Fruit fly (Drosophila melanogaster) whole organism, prepupa: ENCODE results near the gene CG17717.

ENCODE experiments used
- Blimp-1 ChIP-seq: fragments of 200-800 bp; sonication (Bioruptor generic); optimal IDR thresholded peaks from 3 replicates; lab custom pipeline; 2017; ENCODE audit warnings: missing biosample characterization, missing genetic modification characterization, mild to moderate bottlenecking, moderate library complexity, missing genetic modification reagents
- CG10631 ChIP-seq: fragments of 200-800 bp; sonication (Bioruptor generic); optimal IDR thresholded peaks from 2 replicates; lab custom pipeline; 2016; ENCODE audit warnings: missing biosample characterization, missing genetic modification characterization
- CG10669 ChIP-seq: fragments of 200-800 bp; sonication (Bioruptor generic); optimal IDR thresholded peaks from 3 replicates; lab custom pipeline; 2018; ENCODE audit warnings: missing biosample characterization, mild to moderate bottlenecking, missing genetic modification characterization, moderate library complexity
- CG11294 ChIP-seq: fragments of 200-800 bp; sonication (Bioruptor generic); IDR thresholded peaks from 2 replicates; pipeline ENCODE4 v1.3.6; 2022; ENCODE audit warnings: missing biosample characterization, missing genetic modification characterization
- CG11762 ChIP-seq: fragments of 200-800 bp; sonication (Bioruptor generic); optimal IDR thresholded peaks from 3 replicates; lab custom pipeline; 2016; ENCODE audit warnings: missing biosample characterization, missing genetic modification characterization; ENCODE audit not compliant: insufficient read depth
- CG11902 ChIP-seq: fragments of 200-800 bp; sonication (Bioruptor generic); optimal IDR thresholded peaks from 3 replicates; lab custom pipeline; 2016; ENCODE audit warnings: missing biosample characterization, missing genetic modification characterization
- CG15336 ChIP-seq: fragments of 200-800 bp; sonication (Bioruptor generic); IDR thresholded peaks from 2 replicates; pipeline ENCODE4 v1.3.6; 2022; ENCODE audit warnings: missing biosample characterization, missing genetic modification characterization
- CG1621 ChIP-seq: fragments of 200-800 bp; sonication (Bioruptor generic); optimal IDR thresholded peaks from 3 replicates; lab custom pipeline; 2018; ENCODE audit warnings: missing biosample characterization, mild to moderate bottlenecking, missing genetic modification characterization
- CG16779 ChIP-seq: fragments of 200-800 bp; sonication (Bioruptor generic); optimal IDR thresholded peaks from 3 replicates; lab custom pipeline; 2017; ENCODE audit warnings: missing biosample characterization, mild to moderate bottlenecking, missing genetic modification characterization
- CG3032 ChIP-seq: fragments of 200-800 bp; optimal IDR thresholded peaks from 2 replicates; lab custom pipeline; 2019; ENCODE audit warnings: missing biosample characterization, mild to moderate bottlenecking, missing genetic modification characterization, moderate library complexity
- CG31627 ChIP-seq: fragments of 200-800 bp; sonication (Bioruptor generic); optimal IDR thresholded peaks from 3 replicates; lab custom pipeline; 2016; ENCODE audit warnings: missing biosample characterization, missing genetic modification characterization
- CG32006 ChIP-seq: fragments of 200-800 bp; sonication (Bioruptor generic); optimal IDR thresholded peaks from 3 replicates; lab custom pipeline; 2017; ENCODE audit warnings: missing biosample characterization, mild to moderate bottlenecking, missing genetic modification characterization
- CG34406 ChIP-seq: fragments of 200-800 bp; sonication (Bioruptor generic); optimal IDR thresholded peaks from 3 replicates; lab custom pipeline; 2016; ENCODE audit warnings: missing biosample characterization, missing genetic modification characterization
- CG3919 ChIP-seq: fragments of 200-800 bp; sonication (Bioruptor generic); optimal IDR thresholded peaks from 3 replicates; lab custom pipeline; 2016; ENCODE audit warnings: missing biosample characterization, missing genetic modification characterization
- CG4318 ChIP-seq: fragments of 200-800 bp; sonication (Bioruptor generic); optimal IDR thresholded peaks from 3 replicates; lab custom pipeline; 2017; ENCODE audit warnings: missing biosample characterization, mild to moderate bottlenecking, missing genetic modification characterization
- CG6276 ChIP-seq: fragments of 200-800 bp; sonication (Bioruptor generic); optimal IDR thresholded peaks from 2 replicates; lab custom pipeline; 2017; ENCODE audit warnings: missing biosample characterization, mild to moderate bottlenecking, missing genetic modification characterization
- CG6808 ChIP-seq: fragments of 200-800 bp; sonication (Bioruptor generic); optimal IDR thresholded peaks from 3 replicates; lab custom pipeline; 2017; ENCODE audit warnings: missing biosample characterization, missing genetic modification characterization, mild to moderate bottlenecking, moderate library complexity, missing genetic modification reagents
- CG7368 ChIP-seq: fragments of 200-800 bp; sonication (Bioruptor generic); optimal IDR thresholded peaks from 3 replicates; lab custom pipeline; 2016; ENCODE audit warnings: missing biosample characterization, missing genetic modification characterization
- CG8119 ChIP-seq: fragments of 200-800 bp; sonication (Bioruptor generic); IDR thresholded peaks from 3 replicates; pipeline ENCODE4 v1.3.6; 2022; ENCODE audit warnings: missing biosample characterization, missing genetic modification characterization
- CG8632 ChIP-seq: fragments of 200-800 bp; sonication (Bioruptor generic); optimal IDR thresholded peaks from 3 replicates; lab custom pipeline; 2016; ENCODE audit warnings: missing biosample characterization, missing genetic modification characterization
- CG9139 ChIP-seq: fragments of 200-800 bp; sonication (Bioruptor generic); optimal IDR thresholded peaks from 3 replicates; lab custom pipeline; 2017; ENCODE audit warnings: missing biosample characterization, mild to moderate bottlenecking, missing genetic modification characterization
- Eip75B ChIP-seq: fragments of 200-800 bp; sonication (Bioruptor generic); optimal IDR thresholded peaks from 3 replicates; lab custom pipeline; 2016; ENCODE audit warnings: missing biosample characterization, missing genetic modification characterization
- Eip78C ChIP-seq: fragments of 200-800 bp; sonication (Bioruptor generic); peaks from one replicate; lab custom pipeline; 2016; ENCODE audit warnings: missing biosample characterization, missing genetic modification characterization
- Eip93F ChIP-seq: fragments of 200-800 bp; sonication (Bioruptor generic); optimal IDR thresholded peaks from 2 replicates; lab custom pipeline; 2016; ENCODE audit warnings: missing biosample characterization, mild to moderate bottlenecking, missing genetic modification characterization
- Ets21C ChIP-seq: fragments of 200-800 bp; sonication (Bioruptor generic); optimal IDR thresholded peaks from 3 replicates; lab custom pipeline; 2016; ENCODE audit warnings: missing biosample characterization, missing genetic modification characterization
- Ets96B ChIP-seq: fragments of 200-800 bp; optimal IDR thresholded peaks from 2 replicates; lab custom pipeline; 2019; ENCODE audit warnings: missing biosample characterization, mild to moderate bottlenecking, missing genetic modification characterization, moderate library complexity
- Gug ChIP-seq: fragments of 200-800 bp; sonication (Bioruptor generic); IDR thresholded peaks from 2 replicates; pipeline ENCODE4 v1.3.6; 2022; ENCODE audit warnings: missing biosample characterization, missing genetic modification characterization
- Hr38 ChIP-seq: sonication (Bioruptor generic); optimal IDR thresholded peaks from 2 replicates; lab custom pipeline; 2016; ENCODE audit warnings: missing biosample characterization, missing genetic modification characterization
- Hr39 ChIP-seq: fragments of 200-800 bp; sonication (Bioruptor generic); optimal IDR thresholded peaks from 2 replicates; lab custom pipeline; 2016; ENCODE audit warnings: missing biosample characterization, missing genetic modification characterization
- Hr4 ChIP-seq: fragments of 200-800 bp; sonication (Bioruptor generic); optimal IDR thresholded peaks from 3 replicates; lab custom pipeline; 2016; ENCODE audit warnings: missing biosample characterization, missing genetic modification characterization
- Met ChIP-seq: fragments of 200-800 bp; sonication (Bioruptor generic); optimal IDR thresholded peaks from 3 replicates; lab custom pipeline; 2016; ENCODE audit warnings: missing biosample characterization, missing genetic modification characterization
- OdsH ChIP-seq: fragments of 200-800 bp; sonication (Bioruptor generic); optimal IDR thresholded peaks from 3 replicates; lab custom pipeline; 2016; ENCODE audit warnings: missing biosample characterization, missing genetic modification characterization
- Smox ChIP-seq: fragments of 200-800 bp; sonication (Bioruptor generic); optimal IDR thresholded peaks from 3 replicates; lab custom pipeline; 2016; ENCODE audit warnings: missing biosample characterization, missing genetic modification characterization
- Sox14 ChIP-seq: fragments of 200-800 bp; sonication (Bioruptor generic); optimal IDR thresholded peaks from 3 replicates; lab custom pipeline; 2016; ENCODE audit warnings: missing biosample characterization, missing genetic modification characterization
- Sox15 ChIP-seq: fragments of 200-800 bp; sonication (Bioruptor generic); optimal IDR thresholded peaks from 3 replicates; lab custom pipeline; 2016; ENCODE audit warnings: missing biosample characterization, missing genetic modification characterization
- achi ChIP-seq: fragments of 200-800 bp; sonication (Bioruptor generic); optimal IDR thresholded peaks from 3 replicates; lab custom pipeline; 2016; ENCODE audit warnings: missing biosample characterization, missing genetic modification characterization
- cyc ChIP-seq: fragments of 200-800 bp; sonication (Bioruptor generic); optimal IDR thresholded peaks from 3 replicates; lab custom pipeline; 2016; ENCODE audit warnings: missing biosample characterization, missing genetic modification characterization
- dac ChIP-seq: fragments of 200-800 bp; sonication (Bioruptor generic); optimal IDR thresholded peaks from 2 replicates; lab custom pipeline; 2017; ENCODE audit warnings: missing biosample characterization, mild to moderate bottlenecking, missing genetic modification characterization
- esn ChIP-seq: fragments of 200-800 bp; sonication (Bioruptor generic); optimal IDR thresholded peaks from 2 replicates; lab custom pipeline; 2016; ENCODE audit warnings: missing biosample characterization, mild to moderate bottlenecking, missing genetic modification characterization, moderate library complexity
- fd59A ChIP-seq: fragments of 200-800 bp; sonication (Bioruptor generic); optimal IDR thresholded peaks from 2 replicates; lab custom pipeline; 2017; ENCODE audit warnings: missing biosample characterization, mild to moderate bottlenecking, missing genetic modification characterization, missing genetic modification reagents
- fd85E ChIP-seq: fragments of 200-800 bp; sonication (Bioruptor generic); optimal IDR thresholded peaks from 3 replicates; lab custom pipeline; 2016; ENCODE audit warnings: missing biosample characterization, missing genetic modification characterization
- fkh ChIP-seq: fragments of 200-800 bp; sonication (Bioruptor generic); optimal IDR thresholded peaks from 3 replicates; lab custom pipeline; 2017; ENCODE audit warnings: missing biosample characterization, mild to moderate bottlenecking, missing genetic modification characterization, moderate library complexity
- net ChIP-seq: fragments of 200-800 bp; sonication (Bioruptor generic); optimal IDR thresholded peaks from 3 replicates; lab custom pipeline; 2016; ENCODE audit warnings: missing biosample characterization, missing genetic modification characterization
- pdm3 ChIP-seq: fragments of 200-800 bp; sonication (Bioruptor generic); optimal IDR thresholded peaks from 3 replicates; lab custom pipeline; 2016; ENCODE audit warnings: missing biosample characterization, missing genetic modification characterization
- salr ChIP-seq, 2 experiments: fragments of 200-800 bp; sonication (Bioruptor generic); optimal IDR thresholded peaks; 3 replicates each; lab custom pipeline; 2016 to 2018; ENCODE audit warnings: missing biosample characterization in 2 of 2, missing genetic modification characterization in 2 of 2, mild to moderate bottlenecking in 1 of 2
- spab ChIP-seq: fragments of 200-800 bp; sonication (Bioruptor generic); optimal IDR thresholded peaks from 2 replicates; lab custom pipeline; 2017; ENCODE audit warnings: missing biosample characterization, mild to moderate bottlenecking, missing genetic modification characterization, missing genetic modification reagents
- ss ChIP-seq, 2 experiments: fragments of 200-800 bp; sonication (Bioruptor generic); optimal IDR thresholded peaks; 2 replicates in 1 of 2; 3 replicates in 1 of 2; lab custom pipeline; 2017 to 2018; ENCODE audit warnings: mild to moderate bottlenecking in 2 of 2, missing biosample characterization in 2 of 2, missing genetic modification characterization in 2 of 2, moderate library complexity in 1 of 2
- svp ChIP-seq: fragments of 200-800 bp; sonication (Bioruptor generic); peaks from one replicate; lab custom pipeline; 2016; ENCODE audit warnings: missing biosample characterization, missing genetic modification characterization
- topi ChIP-seq: fragments of 200-800 bp; sonication (Bioruptor generic); optimal IDR thresholded peaks from 3 replicates; lab custom pipeline; 2016; ENCODE audit warnings: missing biosample characterization, missing genetic modification characterization
- vri ChIP-seq: fragments of 200-800 bp; sonication (Bioruptor generic); optimal IDR thresholded peaks from 3 replicates; lab custom pipeline; 2016; ENCODE audit warnings: missing biosample characterization, mild to moderate bottlenecking, missing genetic modification characterization

CG17717 gene

DNA sequence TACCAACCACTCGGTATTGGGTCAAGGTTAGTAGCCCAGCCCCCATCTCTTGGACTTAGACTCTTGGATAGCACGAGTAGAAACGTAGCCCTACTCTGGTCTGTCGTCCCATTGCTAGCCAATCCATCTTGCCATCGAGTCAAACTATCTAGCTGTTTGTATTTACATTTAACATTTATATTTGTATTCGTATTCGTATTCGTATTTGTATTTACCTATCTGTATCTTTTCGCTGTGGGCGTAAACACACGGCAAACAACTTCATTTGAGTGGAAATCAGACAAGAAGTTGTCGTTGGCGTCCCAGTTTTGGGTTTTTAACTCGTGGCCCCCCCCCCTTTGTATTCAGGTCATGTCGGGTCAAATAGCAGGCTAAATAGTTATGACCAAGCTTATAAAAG, 25.2 kb downstream of the CG17717 start:
- TF ChIP-seq dac (no peak), fkh (GFP tag; lab: Kevin White, UChicago) (peak; percentile 74), CG7368 (GFP tag; lab: Kevin White, UChicago) (no peak)
- TF ChIP-seq, all 60 proteins: peak for 1

- TF ChIP-seq CG8119 (peak; percentile 53), vri (GFP tag; lab: Kevin White, UChicago) (no peak), CG32006 (GFP tag; lab: Kevin White, UChicago) (peak; percentile 32), spab (no peak), salr (GFP tag; optimal IDR thresholded peaks at IDR 0.05; lab: Kevin White, UChicago) (peak in 1 of 2 experiments; percentile 18), net (no peak), Hr38 (GFP tag; lab: Kevin White, UChicago) (no peak), CG34406 (GFP tag; lab: Kevin White, UChicago) (no peak), CG11902 (GFP tag; lab: Kevin White, UChicago) (no peak), svp (GFP tag; lab: Kevin White, UChicago) (no peak), CG9139 (GFP tag; lab: Kevin White, UChicago) (no peak), Smox (GFP tag; lab: Kevin White, UChicago) (peak; percentile 25), CG3032 (peak; percentile 5), Hr39 (GFP tag; lab: Kevin White, UChicago) (peak; percentile 39), CG1621 (no peak), achi (peak; percentile 28), Eip75B (GFP tag; lab: Kevin White, UChicago) (peak; percentile 57), Sox14 (GFP tag; lab: Kevin White, UChicago) (peak; percentile 14), CG8632 (GFP tag; lab: Kevin White, UChicago) (no peak), CG15336 (GFP tag; lab: Robert Waterston, UW) (peak; percentile 57; the same call in 1 of the 2 replicates), CG6276 (peak; percentile 9), CG16779 (no peak), Ets96B (peak; percentile 10), ss (GFP tag; optimal IDR thresholded peaks at IDR 0.05; lab: Kevin White, UChicago) (peak in 1 of 2 experiments; percentile 19), Sox15 (GFP tag; lab: Kevin White, UChicago) (no peak), Eip78C (peak; percentile 22), cyc (peak; percentile 27), CG7368 (GFP tag; lab: Kevin White, UChicago) (no peak), Eip93F (no peak), fd85E (no peak), OdsH (peak; percentile 15), CG11294 (GFP tag; lab: Robert Waterston, UW) (peak; percentile 37; the same call in 1 of the 2 replicates), CG10669 (GFP tag; lab: Kevin White, UChicago) (peak; percentile 28), esn (GFP tag; lab: Kevin White, UChicago) (peak; percentile 38), CG3919 (GFP tag; lab: Kevin White, UChicago) (peak; percentile 11), CG4318 (GFP tag; lab: Kevin White, UChicago) (no peak), topi (GFP tag; lab: Kevin White, UChicago) (peak; percentile 51), fd59A (GFP tag; lab: Kevin White, UChicago) (no peak), Hr4 (GFP tag; lab: Kevin White, UChicago) (peak; percentile 51), Blimp-1 (GFP tag; lab: Kevin White, UChicago) (no peak), Met (GFP tag; lab: Kevin White, UChicago) (peak; percentile 56), CG11762 (GFP tag; lab: Kevin White, UChicago) (no peak), Ets21C (peak; percentile 18), CG10631 (GFP tag; lab: Kevin White, UChicago) (peak; percentile 39), Gug (GFP tag; lab: Robert Waterston, UW) (peak; percentile 48; the same call in 1 of the 2 replicates), pdm3 (GFP tag; lab: Kevin White, UChicago) (peak; percentile 51), fkh (GFP tag; lab: Kevin White, UChicago) (no peak), CG31627 (peak; percentile 20), CG6808 (GFP tag; lab: Kevin White, UChicago) (no peak)
These were observed 26.4 kb downstream of the CG17717 start for dm6 chrX:6615476-6615875.
